Fruit fly (Drosophila melanogaster): ENCODE data around the gene CG34001.

DNA sequence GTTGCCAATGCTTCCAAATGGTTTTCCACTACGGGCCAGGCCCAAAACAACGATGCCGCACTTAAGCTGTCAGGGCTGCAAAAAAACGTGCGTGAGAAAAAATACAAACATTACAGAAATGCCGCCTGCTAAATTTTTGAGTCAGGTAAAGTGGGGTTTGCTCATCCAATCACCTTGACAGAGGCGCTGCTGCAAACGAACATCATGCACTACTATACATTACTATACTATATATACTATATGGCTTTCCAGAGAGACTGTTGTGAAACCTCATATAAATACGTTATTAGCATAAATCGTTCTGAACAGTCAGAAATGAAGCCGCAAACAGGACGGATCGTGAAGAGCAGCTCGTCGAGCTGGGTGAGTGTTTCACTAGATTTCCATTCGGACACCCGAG, 12.3 kb downstream of the CG34001 start, which contains the start of gene CG14153:
- TF ChIP-seq ss (GFP tag; optimal IDR thresholded peaks at IDR 0.05) (no peak), Sox14 (GFP tag; optimal IDR thresholded peaks at IDR 0.05) (no peak), CG8632 (GFP tag; optimal IDR thresholded peaks at IDR 0.05) (no peak), vri (GFP tag; optimal IDR thresholded peaks at IDR 0.05) (no peak), fd85E (GFP tag; optimal IDR thresholded peaks at IDR 0.05) (no peak), dsx (GFP tag; optimal IDR thresholded peaks at IDR 0.05; ENCODE audit: poor library complexity, severe bottlenecking) (no peak), spab (GFP tag; optimal IDR thresholded peaks at IDR 0.05) (no peak)
